Worm (Caenorhabditis elegans) whole organism, L3 larva: ENCODE results near the gene fbxa-158.
A peak's percentile ranks its signal among the peaks of the same experiment; 100 is the strongest.
"Not testable (repeated sequence)": the region's sequence is repeated elsewhere in the genome, so short reads cannot be mapped to it uniquely, and the experiment has no call there.

ENCODE experiments used
- ZK546.5 ChIP-seq: sonication (generic microtip); optimal IDR thresholded peaks from 2 replicates; lab custom pipeline; 2017; ENCODE audit warnings: missing biosample characterization, missing genetic modification characterization
- aly-2 ChIP-seq: fragments of 150-350 bp; optimal IDR thresholded peaks from 2 replicates; lab custom pipeline; 2014; ENCODE audit warnings: missing biosample characterization, missing genetic modification characterization
- ama-1 ChIP-seq: fragments of 150-350 bp; optimal IDR thresholded peaks from 2 replicates; lab custom pipeline; 2018
- ceh-16 ChIP-seq: sonication (generic microtip); optimal IDR thresholded peaks from 2 replicates; lab custom pipeline; 2017; ENCODE audit warnings: missing biosample characterization, missing genetic modification characterization
- ceh-28 ChIP-seq: fragments of 150-350 bp; optimal IDR thresholded peaks from 2 replicates; lab custom pipeline; 2014; ENCODE audit warnings: missing biosample characterization, missing genetic modification reagents, missing genetic modification characterization
- egl-5 ChIP-seq: fragments of 150-350 bp; optimal IDR thresholded peaks from 2 replicates; lab custom pipeline; 2017; ENCODE audit warnings: missing biosample characterization, missing genetic modification reagents, missing genetic modification characterization, inconsistent platforms
- elt-1 ChIP-seq: fragments of 150-350 bp; optimal IDR thresholded peaks from 2 replicates; lab custom pipeline; 2014; ENCODE audit warnings: missing biosample characterization, missing genetic modification characterization
- elt-2 ChIP-seq: sonication (generic microtip); optimal IDR thresholded peaks from 2 replicates; lab custom pipeline; 2016; ENCODE audit warnings: missing genetic modification reagents, mild to moderate bottlenecking, missing genetic modification characterization, missing compliant biosample characterization
- fkh-10 ChIP-seq: sonication (generic microtip); optimal IDR thresholded peaks from 2 replicates; lab custom pipeline; 2017; ENCODE audit warnings: missing biosample characterization, missing genetic modification reagents, missing genetic modification characterization
- jun-1 ChIP-seq: fragments of 150-350 bp; optimal IDR thresholded peaks from 2 replicates; lab custom pipeline; 2014; ENCODE audit warnings: missing biosample characterization, missing genetic modification reagents, missing genetic modification characterization
- mdl-1 ChIP-seq: fragments of 150-350 bp; optimal IDR thresholded peaks from 2 replicates; lab custom pipeline; 2014; ENCODE audit warnings: missing biosample characterization, missing genetic modification characterization
- mml-1 ChIP-seq: fragments of 150-350 bp; sonication (generic microtip); optimal IDR thresholded peaks from 3 replicates; lab custom pipeline; 2014; ENCODE audit warnings: missing biosample characterization, missing genetic modification characterization
- nfya-1 ChIP-seq: sonication (generic microtip); optimal IDR thresholded peaks from 2 replicates; lab custom pipeline; 2017; ENCODE audit warnings: missing genetic modification characterization, mild to moderate bottlenecking, missing compliant biosample characterization, antibody characterized with exemption, moderate library complexity; ENCODE audit not compliant: insufficient read depth
- nhr-11 ChIP-seq: fragments of 150-350 bp; optimal IDR thresholded peaks from 2 replicates; lab custom pipeline; 2014; ENCODE audit warnings: missing biosample characterization, missing genetic modification characterization
- nhr-237 ChIP-seq: fragments of 150-350 bp; optimal IDR thresholded peaks from 2 replicates; lab custom pipeline; 2014; ENCODE audit warnings: missing biosample characterization, missing genetic modification characterization
- nhr-25 ChIP-seq: sonication (generic microtip); optimal IDR thresholded peaks from 2 replicates; lab custom pipeline; 2017; ENCODE audit warnings: missing biosample characterization, missing genetic modification characterization
- nhr-28 ChIP-seq: fragments of 150-350 bp; optimal IDR thresholded peaks from 2 replicates; lab custom pipeline; 2014; ENCODE audit warnings: missing biosample characterization, missing genetic modification characterization
- nhr-76 ChIP-seq: fragments of 150-350 bp; sonication (generic microtip); optimal IDR thresholded peaks from 5 replicates; lab custom pipeline; 2014; ENCODE audit warnings: missing biosample characterization, missing genetic modification characterization
- nhr-77 ChIP-seq: fragments of 150-350 bp; optimal IDR thresholded peaks from 2 replicates; lab custom pipeline; 2014; ENCODE audit warnings: missing biosample characterization, missing genetic modification characterization
- pha-4 ChIP-seq: fragments of 150-350 bp; optimal IDR thresholded peaks from 2 replicates; lab custom pipeline; 2014; ENCODE audit warnings: missing biosample characterization, missing genetic modification reagents, missing genetic modification characterization
- pqm-1 ChIP-seq: fragments of 150-350 bp; optimal IDR thresholded peaks from 2 replicates; lab custom pipeline; 2017; ENCODE audit warnings: missing biosample characterization, missing genetic modification characterization, inconsistent platforms
- sea-2 ChIP-seq: fragments of 150-350 bp; sonication (generic microtip); optimal IDR thresholded peaks from 4 replicates; lab custom pipeline; 2014; ENCODE audit warnings: missing biosample characterization, missing genetic modification reagents, missing genetic modification characterization
- snpc-4 ChIP-seq: fragments of 150-350 bp; optimal IDR thresholded peaks from 2 replicates; lab custom pipeline; 2014; ENCODE audit warnings: missing biosample characterization, missing genetic modification characterization
- tbx-2 ChIP-seq: sonication (generic microtip); optimal IDR thresholded peaks from 2 replicates; lab custom pipeline; 2016; ENCODE audit warnings: mild to moderate bottlenecking, missing genetic modification characterization, missing compliant biosample characterization
- unc-39 ChIP-seq: sonication (generic microtip); optimal IDR thresholded peaks from 4 replicates; lab custom pipeline; 2017; ENCODE audit warnings: missing biosample characterization, missing genetic modification characterization
- unc-62 ChIP-seq: fragments of 150-350 bp; sonication (generic microtip); optimal IDR thresholded peaks from 4 replicates; lab custom pipeline; 2014; ENCODE audit warnings: missing biosample characterization, missing genetic modification reagents, missing genetic modification characterization
- zag-1 ChIP-seq: fragments of 150-350 bp; optimal IDR thresholded peaks from 2 replicates; lab custom pipeline; 2014; ENCODE audit warnings: missing biosample characterization, missing genetic modification characterization
- ztf-4 ChIP-seq: fragments of 150-350 bp; optimal IDR thresholded peaks from 2 replicates; lab custom pipeline; 2014; ENCODE audit warnings: missing biosample characterization, missing genetic modification characterization

fbxa-158 gene

DNA sequence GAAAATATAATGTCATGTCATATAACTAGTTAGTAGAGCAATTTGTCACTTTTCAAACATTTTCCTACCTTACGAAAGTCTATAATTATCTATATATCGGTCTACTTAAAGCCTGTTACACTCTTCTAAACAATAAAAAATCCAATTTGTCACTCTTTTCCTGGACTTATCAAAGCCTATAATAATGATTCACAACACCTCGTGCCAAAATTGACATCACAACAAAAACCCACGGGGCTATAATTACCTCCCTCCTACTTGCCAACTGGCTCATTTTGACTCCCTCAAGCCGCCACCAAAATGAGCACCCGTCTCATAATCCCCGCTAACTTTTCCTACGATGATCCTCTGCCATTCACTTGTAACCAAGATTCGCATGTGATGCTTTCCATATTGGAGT is 15.3 kb upstream of the fbxa-158 start, which contains the start of gene srg-20:
TSS of gene srg-20 (plus strand) at position 301 of the 400 bp plus-strand sequence.
- TF ChIP-seq aly-2; pqm-1 (tag; lab: Kevin White, UChicago); elt-1 (tag; lab: Kevin White, UChicago): not testable (repeated sequence)

DNA sequence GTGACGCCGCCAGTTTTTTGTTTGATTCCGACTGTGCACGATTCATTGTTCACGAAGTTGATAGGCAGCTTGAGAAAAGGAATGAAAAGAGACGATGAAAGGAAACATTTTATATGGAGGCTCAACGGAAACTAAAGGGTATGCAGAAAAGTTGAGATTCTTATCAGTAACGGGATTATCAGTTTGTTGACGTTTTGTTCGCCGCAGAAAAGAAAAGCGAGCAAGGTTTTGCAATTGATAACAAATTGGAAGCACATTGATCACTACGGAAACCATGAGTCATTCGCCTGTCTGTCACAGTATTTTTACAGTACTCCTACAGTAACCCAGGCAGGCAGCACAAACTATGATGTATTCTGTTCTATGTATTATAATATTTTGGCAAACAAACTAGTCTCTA is 14.9 kb upstream of the fbxa-158 start:
- peak; percentile 47 for TF ChIP-seq pqm-1 (tag; lab: Kevin White, UChicago)
- TF ChIP-seq fkh-10 (GFP tag; lab: Kevin White, UChicago) = no peak
- peak; percentile 70 for TF ChIP-seq elt-2 (tag; lab: Kevin White, UChicago)

DNA sequence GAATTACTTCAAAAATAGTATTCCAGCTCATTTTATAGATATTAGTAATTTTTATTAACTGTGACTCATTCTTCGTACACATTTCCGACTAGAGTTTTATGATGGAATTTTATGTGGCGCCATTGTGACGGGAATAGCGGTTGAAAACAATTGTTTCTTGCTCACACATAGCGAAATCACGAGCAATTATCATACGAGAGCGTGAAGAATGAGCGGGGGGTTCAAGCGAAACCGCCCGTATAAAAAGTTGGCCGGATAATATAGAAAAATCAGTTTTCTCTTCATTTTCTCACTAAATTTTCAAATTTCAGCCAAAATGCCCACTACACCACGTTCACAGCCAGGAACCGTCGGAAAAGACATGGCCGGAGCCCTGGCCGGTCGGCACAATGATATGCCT is 12.4 kb upstream of the fbxa-158 start, which contains the start of gene C08E3.1:
TSS of gene C08E3.1 (plus strand) at position 301 of the 400 bp plus-strand sequence.
- TF ChIP-seq ceh-16, ztf-4, nhr-237 (tag; lab: Kevin White, UChicago): not testable (repeated sequence)
- TF ChIP-seq, all 47 proteins: peak for 0; not testable (repeated sequence) for 47

DNA sequence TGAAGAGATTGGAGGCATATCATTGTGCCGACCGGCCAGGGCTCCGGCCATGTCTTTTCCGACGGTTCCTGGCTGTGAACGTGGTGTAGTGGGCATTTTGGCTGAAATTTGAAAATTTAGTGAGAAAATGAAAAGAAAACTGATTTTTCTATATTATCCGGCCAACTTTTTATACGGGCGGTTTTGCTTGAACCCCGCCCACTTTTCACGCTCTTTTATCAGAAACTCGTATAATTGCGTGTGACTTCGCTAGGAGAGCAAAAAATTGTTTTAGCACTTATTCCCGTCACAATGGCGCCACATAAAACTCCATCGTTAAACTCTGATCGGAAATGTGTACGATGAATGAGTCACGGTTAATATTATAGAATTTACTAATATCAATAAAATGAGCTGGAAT is 11.1 kb upstream of the fbxa-158 start, which contains the start of gene C08E3.13:
TSS of gene C08E3.13 (minus strand) at position 101 of the 400 bp plus-strand sequence.
- TF ChIP-seq nhr-25, nhr-237, ZK546.5 (tag; lab: Kevin White, UChicago): not testable (repeated sequence)

ce11 chrII:1627783-1628182 is 6.7 kb upstream of the fbxa-158 start, which contains the start of gene C08E3.15:
C08E3.15 (minus strand) TSS chrII:1627883.
- TF ChIP-seq nhr-76; ama-1 (lab: Kevin White, UChicago); mml-1: not testable (repeated sequence)
- TF ChIP-seq, all 47 proteins: peak for 0; not testable (repeated sequence) for 47

DNA sequence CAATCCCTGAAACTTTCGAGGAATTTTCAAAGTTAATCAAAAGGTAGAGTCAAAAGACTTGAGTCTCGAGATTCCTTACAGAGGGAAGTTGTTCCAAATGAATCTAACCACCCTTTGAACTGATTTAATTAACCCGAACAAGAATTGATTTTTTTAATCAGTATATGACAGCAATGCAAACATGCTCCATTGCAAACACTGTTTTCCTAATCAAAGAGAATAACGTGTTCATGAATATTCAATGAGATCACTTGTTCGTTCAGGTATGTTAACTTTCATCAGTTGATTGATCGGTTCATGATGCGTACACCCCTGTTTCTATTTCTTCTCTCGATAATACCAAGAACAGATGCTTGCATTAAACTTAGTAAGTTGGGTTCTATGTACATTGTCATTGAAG is 4.6 kb upstream of the fbxa-158 start, which contains the start of gene C08E3.14:
TSS of gene C08E3.14 (plus strand) at position 301 of the 400 bp plus-strand sequence.
- TF ChIP-seq ztf-4 (tag; lab: Kevin White, UChicago) (no peak), nfya-1 (tag; lab: Kevin White, UChicago) (no peak), unc-39 (tag; lab: Kevin White, UChicago) (no peak), pha-4 (tag; lab: Kevin White, UChicago) (no peak), nhr-28 (no peak), nhr-77 (tag; lab: Kevin White, UChicago) (no peak), mdl-1 (tag; lab: Kevin White, UChicago) (no peak), ceh-28 (tag; lab: Kevin White, UChicago) (no peak), tbx-2 (tag; lab: Kevin White, UChicago) (no peak)

DNA sequence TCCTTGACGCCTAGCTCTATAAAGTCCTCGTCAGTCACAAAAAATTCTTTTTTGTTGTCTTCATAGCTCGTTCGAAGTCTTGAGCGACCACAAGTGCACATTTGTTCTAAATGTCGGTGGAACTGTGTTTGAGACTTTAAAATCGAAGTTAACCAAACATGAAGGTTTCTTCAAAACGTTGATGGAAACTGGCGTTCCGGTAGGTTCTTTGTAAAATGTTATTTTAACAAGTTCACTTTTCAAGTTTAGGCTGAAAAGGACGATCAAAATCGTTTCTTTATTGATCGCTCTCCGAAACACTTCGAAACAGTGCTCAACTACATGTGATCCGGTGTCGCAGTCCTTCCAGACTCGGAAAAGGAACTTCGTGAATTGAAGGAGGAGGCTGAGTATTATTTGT is 3.5 kb upstream of the fbxa-158 start, which contains the start of gene fbxa-160:
TSS of gene fbxa-160 (minus strand) at position 101 of the 400 bp plus-strand sequence.
- no peak for TF ChIP-seq zag-1 (tag; lab: Kevin White, UChicago)
- no peak for TF ChIP-seq nhr-11 (tag; lab: Kevin White, UChicago)
- no peak for TF ChIP-seq ZK546.5 (tag; lab: Kevin White, UChicago)
- TF ChIP-seq egl-5 (tag; lab: Kevin White, UChicago) = no peak
- no peak for TF ChIP-seq ceh-28 (tag; lab: Kevin White, UChicago)
- TF ChIP-seq snpc-4 (tag; lab: Kevin White, UChicago) = no peak
- TF ChIP-seq nhr-237 (tag; lab: Kevin White, UChicago) = no peak
- TF ChIP-seq, all 47 proteins: peak for 0

- TF ChIP-seq ceh-16 (tag; lab: Kevin White, UChicago) = no peak
- peak; percentile 67 for TF ChIP-seq jun-1 (tag; lab: Kevin White, UChicago)
- TF ChIP-seq ztf-4 (tag; lab: Kevin White, UChicago) = no peak
- TF ChIP-seq fkh-10 (GFP tag; lab: Kevin White, UChicago) = no peak
- TF ChIP-seq ZK546.5 (tag; lab: Kevin White, UChicago) = no peak
- peak; percentile 65 for TF ChIP-seq pha-4 (tag; lab: Kevin White, UChicago)
- no peak for TF ChIP-seq nhr-76
- TF ChIP-seq nhr-11 (tag; lab: Kevin White, UChicago) = no peak
- TF ChIP-seq sea-2 = no peak
- TF ChIP-seq elt-2 (tag; lab: Kevin White, UChicago) = peak; percentile 93
- TF ChIP-seq nhr-237 (tag; lab: Kevin White, UChicago) = no peak
- peak; percentile 84 for TF ChIP-seq pqm-1 (tag; lab: Kevin White, UChicago)
- TF ChIP-seq mdl-1 (tag; lab: Kevin White, UChicago) = no peak
- no peak for TF ChIP-seq ama-1 (lab: Kevin White, UChicago)
- TF ChIP-seq unc-62 (GFP tag; lab: Kevin White, UChicago) = no peak
Measured at ce11 chrII:1621795-1622194, 715 bp upstream of the fbxa-158 start.
